Worm (Caenorhabditis elegans): ENCODE results near the gene srw-12.

- TF ChIP-seq ceh-45 (GFP tag; IDR thresholded peaks at IDR 0.05) (peak; percentile 81), hlh-6 (tag; optimal IDR thresholded peaks at IDR 0.05) (peak; percentile 92), pag-3 (tag; optimal IDR thresholded peaks at IDR 0.05; ENCODE audit: borderline replicate concordance) (no peak), K09A11.1 (tag; optimal IDR thresholded peaks at IDR 0.05; ENCODE audit: insufficient read depth) (peak; percentile 77), lin-11 (tag; optimal IDR thresholded peaks at IDR 0.05) (peak; percentile 81), hlh-30 (tag; optimal IDR thresholded peaks at IDR 0.05; ENCODE audit: insufficient read depth) (peak; percentile 67), tbx-2 (tag; optimal IDR thresholded peaks at IDR 0.05) (peak; percentile 86), F13H6.1 (tag; optimal IDR thresholded peaks at IDR 0.05) (peak; percentile 81), pqm-1 (tag; optimal IDR thresholded peaks at IDR 0.05) (peak; percentile 84), fkh-10 (GFP tag; optimal IDR thresholded peaks at IDR 0.05) (no peak), ceh-14 (tag; optimal IDR thresholded peaks at IDR 0.05) (peak; percentile 93), hlh-8 (tag; optimal IDR thresholded peaks at IDR 0.05) (peak; percentile 84), che-1 (tag; optimal IDR thresholded peaks at IDR 0.05) (peak; percentile 90), fax-1 (tag; optimal IDR thresholded peaks at IDR 0.05) (peak; percentile 82)
Observed at ce11 chrV:15190903-15191302, 47.5 kb downstream of the srw-12 start, which contains the start of gene Y75B12B.11.
